Worm (Caenorhabditis elegans): ENCODE data around the gene srbc-32.
"Not testable (repeated sequence)": the region's sequence is repeated elsewhere in the genome, so short reads cannot be mapped to it uniquely, and the experiment has no call there.

The srbc-32 gene

ce11 chrV:3517889-3518288, 31.1 kb upstream of the srbc-32 start, which contains the start of gene str-227:
Gene str-227, plus strand, starts transcription at chrV:3518189.
- no peak for TF ChIP-seq mab-5 (tag; optimal IDR thresholded peaks at IDR 0.05)
- TF ChIP-seq sem-2 (GFP tag; optimal IDR thresholded peaks at IDR 0.05): no peak
- no peak for TF ChIP-seq bed-3 (GFP tag; optimal IDR thresholded peaks at IDR 0.05)
- no peak for TF ChIP-seq lin-13 (tag; optimal IDR thresholded peaks at IDR 0.05)

ce11 chrV:3512381-3512780, 25.6 kb upstream of the srbc-32 start, which contains the start of gene str-226:
Gene str-226, plus strand, starts transcription at chrV:3512681.
- TF ChIP-seq pha-4 (tag; optimal IDR thresholded peaks at IDR 0.05) (no peak), mep-1 (tag; optimal IDR thresholded peaks at IDR 0.05) (no peak), nhr-237 (tag; optimal IDR thresholded peaks at IDR 0.05) (no peak), snpc-4 (tag; optimal IDR thresholded peaks at IDR 0.05) (no peak), blmp-1 (tag; optimal IDR thresholded peaks at IDR 0.05) (no peak)

- TF ChIP-seq ces-1 (GFP tag; optimal IDR thresholded peaks at IDR 0.05): no peak
- TF ChIP-seq flh-1 (GFP tag; optimal IDR thresholded peaks at IDR 0.05): no peak
- TF ChIP-seq mls-2 (tag; optimal IDR thresholded peaks at IDR 0.05): no peak
- TF ChIP-seq lin-32 (GFP tag; optimal IDR thresholded peaks at IDR 0.05): no peak
- no peak for TF ChIP-seq ham-2 (GFP tag; optimal IDR thresholded peaks at IDR 0.05)
- no peak for TF ChIP-seq zip-8 (tag; optimal IDR thresholded peaks at IDR 0.05)
Observed at ce11 chrV:3509878-3510277, 23.1 kb upstream of the srbc-32 start, which contains the start of gene str-228. Gene str-228, plus strand, starts transcription at chrV:3510178.

- no peak for TF ChIP-seq unc-39 (tag; optimal IDR thresholded peaks at IDR 0.05)
- TF ChIP-seq nhr-237 (tag; optimal IDR thresholded peaks at IDR 0.05): no peak
- no peak for TF ChIP-seq nhr-28 (tag; optimal IDR thresholded peaks at IDR 0.05)
- no peak for TF ChIP-seq tbx-8 (GFP tag; optimal IDR thresholded peaks at IDR 0.05)
- TF ChIP-seq nhr-76 (tag; optimal IDR thresholded peaks at IDR 0.05): no peak
- no peak for TF ChIP-seq mep-1 (tag; optimal IDR thresholded peaks at IDR 0.05)
- no peak for TF ChIP-seq sem-2 (GFP tag; optimal IDR thresholded peaks at IDR 0.05)
- TF ChIP-seq snpc-4 (tag; optimal IDR thresholded peaks at IDR 0.05): no peak
- TF ChIP-seq unc-62 (GFP tag; optimal IDR thresholded peaks at IDR 0.05): no peak
Observed at ce11 chrV:3507691-3508090, 20.9 kb upstream of the srbc-32 start, which contains the start of gene str-225. Gene str-225, plus strand, starts transcription at chrV:3507822.

ce11 chrV:3506252-3506651, 19.5 kb upstream of the srbc-32 start, which contains the start of gene ugt-64:
Gene ugt-64, minus strand, starts transcription at chrV:3506352.
- not testable (repeated sequence) for TF ChIP-seq M03D4.4 (tag; optimal IDR thresholded peaks at IDR 0.05); sem-2 (GFP tag; optimal IDR thresholded peaks at IDR 0.05); nhr-12 (tag; optimal IDR thresholded peaks at IDR 0.05)

ce11 chrV:3505745-3506144, 19.0 kb upstream of the srbc-32 start:
- TF ChIP-seq tbx-8 (GFP tag; optimal IDR thresholded peaks at IDR 0.05) (no peak), zip-8 (tag; optimal IDR thresholded peaks at IDR 0.05) (no peak), sptf-1 (tag; optimal IDR thresholded peaks at IDR 0.05) (no peak), ham-2 (GFP tag; optimal IDR thresholded peaks at IDR 0.05) (no peak), ceh-43 (GFP tag; optimal IDR thresholded peaks at IDR 0.05) (no peak), elt-3 (tag; optimal IDR thresholded peaks at IDR 0.05) (no peak), M03D4.4 (tag; optimal IDR thresholded peaks at IDR 0.05) (no peak), unc-39 (tag; optimal IDR thresholded peaks at IDR 0.05) (no peak), mls-2 (tag; optimal IDR thresholded peaks at IDR 0.05) (no peak), ceh-39 (tag; optimal IDR thresholded peaks at IDR 0.05) (no peak), mep-1 (tag; optimal IDR thresholded peaks at IDR 0.05) (no peak), lin-32 (GFP tag; optimal IDR thresholded peaks at IDR 0.05) (no peak), cnd-1 (tag; optimal IDR thresholded peaks at IDR 0.05) (no peak), elt-1 (tag; optimal IDR thresholded peaks at IDR 0.05; ENCODE audit: borderline replicate concordance, insufficient read depth) (no peak), bed-3 (GFP tag; optimal IDR thresholded peaks at IDR 0.05) (no peak)

ce11 chrV:3502038-3502437, 15.3 kb upstream of the srbc-32 start, which contains the start of the genes C07G3.8 and C07G3.10:
Gene C07G3.8, minus strand, starts transcription at chrV:3502138.
Gene C07G3.10, plus strand, starts transcription at chrV:3502307.
- TF ChIP-seq ztf-11 (tag; optimal IDR thresholded peaks at IDR 0.05) (no peak), nhr-12 (tag; optimal IDR thresholded peaks at IDR 0.05) (no peak), elt-1 (tag; optimal IDR thresholded peaks at IDR 0.05; ENCODE audit: borderline replicate concordance, insufficient read depth) (no peak), sptf-1 (tag; optimal IDR thresholded peaks at IDR 0.05) (no peak), M03D4.4 (tag; optimal IDR thresholded peaks at IDR 0.05) (no peak), elt-3 (tag; optimal IDR thresholded peaks at IDR 0.05) (no peak), flh-1 (GFP tag; optimal IDR thresholded peaks at IDR 0.05) (no peak), nhr-28 (tag; optimal IDR thresholded peaks at IDR 0.05) (no peak), cnd-1 (tag; optimal IDR thresholded peaks at IDR 0.05) (no peak), lsy-2 (tag; optimal IDR thresholded peaks at IDR 0.05) (no peak), lin-13 (tag; optimal IDR thresholded peaks at IDR 0.05) (no peak), hlh-1 (tag; optimal IDR thresholded peaks at IDR 0.05) (no peak), tbx-8 (GFP tag; optimal IDR thresholded peaks at IDR 0.05) (no peak)

Data from whole organism, mixed stage, embryonic.